Worm (Caenorhabditis elegans) whole organism, L3 larva: ENCODE measurements around the gene inx-18.

Experiments used
- ama-1 ChIP-seq: fragments of 150-350 bp; optimal IDR thresholded peaks from 2 replicates; lab custom pipeline; 2018
- daf-12 ChIP-seq: fragments of 150-350 bp; optimal IDR thresholded peaks from 2 replicates; lab custom pipeline; 2014; ENCODE audit warnings: missing biosample characterization, missing genetic modification reagents, missing genetic modification characterization
- elt-2 ChIP-seq: sonication (generic microtip); optimal IDR thresholded peaks from 2 replicates; lab custom pipeline; 2016; ENCODE audit warnings: missing genetic modification reagents, mild to moderate bottlenecking, missing genetic modification characterization, missing compliant biosample characterization
- hmg-11 ChIP-seq: sonication (generic microtip); optimal IDR thresholded peaks from 2 replicates; lab custom pipeline; 2016; ENCODE audit warnings: missing genetic modification characterization, missing compliant biosample characterization
- lin-15B ChIP-seq: fragments of 150-350 bp; optimal IDR thresholded peaks from 2 replicates; lab custom pipeline; 2014; ENCODE audit warnings: missing biosample characterization, missing genetic modification characterization
- nhr-11 ChIP-seq: fragments of 150-350 bp; optimal IDR thresholded peaks from 2 replicates; lab custom pipeline; 2014; ENCODE audit warnings: missing biosample characterization, missing genetic modification characterization
- nhr-77 ChIP-seq: fragments of 150-350 bp; optimal IDR thresholded peaks from 2 replicates; lab custom pipeline; 2014; ENCODE audit warnings: missing biosample characterization, missing genetic modification characterization
- snpc-4 ChIP-seq: fragments of 150-350 bp; optimal IDR thresholded peaks from 2 replicates; lab custom pipeline; 2014; ENCODE audit warnings: missing biosample characterization, missing genetic modification characterization
- unc-62 ChIP-seq: fragments of 150-350 bp; sonication (generic microtip); optimal IDR thresholded peaks from 4 replicates; lab custom pipeline; 2014; ENCODE audit warnings: missing biosample characterization, missing genetic modification reagents, missing genetic modification characterization
- ztf-4 ChIP-seq: fragments of 150-350 bp; optimal IDR thresholded peaks from 2 replicates; lab custom pipeline; 2014; ENCODE audit warnings: missing biosample characterization, missing genetic modification characterization

DNA sequence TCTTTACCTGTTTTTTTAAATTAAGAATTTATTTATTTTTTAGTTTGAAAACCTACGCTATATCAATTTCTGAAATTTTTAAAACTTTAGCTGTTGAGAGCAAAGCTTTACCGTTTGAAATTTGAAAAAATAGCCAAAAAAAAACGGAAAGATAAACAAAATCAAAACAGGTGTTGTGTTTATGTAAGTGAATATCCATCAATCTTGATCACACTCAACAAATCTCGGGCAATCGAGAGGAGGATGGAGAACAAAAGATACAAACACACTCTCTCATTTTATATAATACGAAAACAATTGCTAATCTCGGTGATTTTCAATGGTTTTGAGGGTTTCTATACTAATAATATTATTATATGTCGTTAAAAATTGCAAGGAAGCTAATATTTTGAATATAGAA is 55.5 kb downstream of the inx-18 start:
- no peak for TF ChIP-seq nhr-11
- TF ChIP-seq ama-1 (lab: Kevin White, UChicago): no peak
- TF ChIP-seq lin-15B (tag; lab: Kevin White, UChicago): no peak
- no peak for TF ChIP-seq unc-62 (GFP tag; lab: Kevin White, UChicago)
- no peak for TF ChIP-seq snpc-4 (tag; lab: Kevin White, UChicago)
- no peak for TF ChIP-seq daf-12 (tag; lab: Kevin White, UChicago)
- no peak for TF ChIP-seq elt-2 (tag; lab: Kevin White, UChicago)
- no peak for TF ChIP-seq nhr-77 (tag; lab: Kevin White, UChicago)
- no peak for TF ChIP-seq hmg-11 (tag; lab: Kevin White, UChicago)
- TF ChIP-seq ztf-4 (tag; lab: Kevin White, UChicago): no peak
